Worm (Caenorhabditis elegans): Measurements from ENCODE around the gene uev-2.

The uev-2 gene

ce11 chrIII:5591668-5592149, 8.8 kb downstream of the uev-2 start, which contains the start of the genes ddx-15 and ucr-1 (continued):
- peak; percentile 45 for TF ChIP-seq dsc-1 (tag; optimal IDR thresholded peaks at IDR 0.05)
- TF ChIP-seq aly-2 (tag; optimal IDR thresholded peaks at IDR 0.05), result no peak
- peak; percentile 43 for TF ChIP-seq fos-1 (tag; optimal IDR thresholded peaks at IDR 0.05)
- TF ChIP-seq nhr-76 (tag; optimal IDR thresholded peaks at IDR 0.05), result no peak
- no peak for TF ChIP-seq elt-3 (tag; optimal IDR thresholded peaks at IDR 0.05)
- TF ChIP-seq rnt-1 (tag; optimal IDR thresholded peaks at IDR 0.05), result peak; percentile 73
- no peak for TF ChIP-seq lin-39 (tag; optimal IDR thresholded peaks at IDR 0.05)
- TF ChIP-seq swsn-7 (tag; optimal IDR thresholded peaks at IDR 0.05), result peak; percentile 66
- no peak for TF ChIP-seq tlp-1 (tag; optimal IDR thresholded peaks at IDR 0.05)
- no peak for TF ChIP-seq mep-1 (tag; optimal IDR thresholded peaks at IDR 0.05)
- no peak for TF ChIP-seq zip-4 (GFP tag; optimal IDR thresholded peaks at IDR 0.05)
- TF ChIP-seq nhr-11 (tag; optimal IDR thresholded peaks at IDR 0.05), result no peak
- TF ChIP-seq egl-27 (tag; optimal IDR thresholded peaks at IDR 0.05), result no peak
- TF ChIP-seq mdl-1 (tag; optimal IDR thresholded peaks at IDR 0.05), result peak in 1 of 2 experiments; percentile 46
- peak; percentile 61 for TF ChIP-seq lin-15B (tag; optimal IDR thresholded peaks at IDR 0.05)
- no peak for TF ChIP-seq fkh-10 (GFP tag; optimal IDR thresholded peaks at IDR 0.05)
- TF ChIP-seq hpl-2 (GFP tag; optimal IDR thresholded peaks at IDR 0.05), result no peak
- TF ChIP-seq hlh-4 (tag; optimal IDR thresholded peaks at IDR 0.05), result no peak
- TF ChIP-seq irx-1 (tag; optimal IDR thresholded peaks at IDR 0.05), result peak; percentile 42
- TF ChIP-seq egl-13 (tag; optimal IDR thresholded peaks at IDR 0.05), result peak; percentile 8
- peak; percentile 75 for TF ChIP-seq lin-14 (GFP tag; optimal IDR thresholded peaks at IDR 0.05)
- no peak for TF ChIP-seq pag-3 (tag; optimal IDR thresholded peaks at IDR 0.05; ENCODE audit: borderline replicate concordance, insufficient read depth)
- no peak for TF ChIP-seq Y116A8C.19 (tag; optimal IDR thresholded peaks at IDR 0.05; ENCODE audit: borderline replicate concordance)
- TF ChIP-seq aha-1 (tag; optimal IDR thresholded peaks at IDR 0.05), result no peak
- TF ChIP-seq unc-98 (GFP tag; IDR thresholded peaks at IDR 0.05), result no peak
- peak; percentile 1 to 79 (median 37) for TF ChIP-seq ceh-82 (tag; optimal IDR thresholded peaks at IDR 0.05)
- no peak for TF ChIP-seq unc-30 (tag; optimal IDR thresholded peaks at IDR 0.05)
- TF ChIP-seq ces-1 (GFP tag; optimal IDR thresholded peaks at IDR 0.05), result no peak
- peak; percentile 15 for TF ChIP-seq pax-3 (tag; optimal IDR thresholded peaks at IDR 0.05)
- no peak for TF ChIP-seq sup-37 (GFP tag; optimal IDR thresholded peaks at IDR 0.05)
- no peak for TF ChIP-seq C34B4.2 (tag; optimal IDR thresholded peaks at IDR 0.05)
- peak; percentile 51 for TF ChIP-seq nhr-77 (tag; optimal IDR thresholded peaks at IDR 0.05)
- peak; percentile 78 for TF ChIP-seq snu-23 (GFP tag; optimal IDR thresholded peaks at IDR 0.05)
- peak; percentile 22 for TF ChIP-seq jun-1 (tag; optimal IDR thresholded peaks at IDR 0.05)
- no peak for TF ChIP-seq ets-5 (GFP tag; IDR thresholded peaks at IDR 0.05)

- TF ChIP-seq efl-3 (GFP tag; optimal IDR thresholded peaks at IDR 0.05), result no peak
- no peak for TF ChIP-seq nhr-76 (tag; optimal IDR thresholded peaks at IDR 0.05)
- no peak for TF ChIP-seq unc-86 (tag; optimal IDR thresholded peaks at IDR 0.05)
- TF ChIP-seq rnt-1 (tag; optimal IDR thresholded peaks at IDR 0.05), result peak; percentile 12
- no peak for TF ChIP-seq Y116A8C.19 (tag; optimal IDR thresholded peaks at IDR 0.05; ENCODE audit: borderline replicate concordance)
- no peak for TF ChIP-seq ceh-88 (GFP tag; IDR thresholded peaks at IDR 0.05)
- no peak for TF ChIP-seq tlp-1 (tag; optimal IDR thresholded peaks at IDR 0.05)
- peak in 1 of 2 experiments; percentile 25 for TF ChIP-seq lin-35 (GFP tag; optimal IDR thresholded peaks at IDR 0.05)
- TF ChIP-seq nhr-90 (tag; optimal IDR thresholded peaks at IDR 0.05; ENCODE audit: poor library complexity), result peak; percentile 23
- no peak for TF ChIP-seq ztf-11 (tag; optimal IDR thresholded peaks at IDR 0.05)
- TF ChIP-seq mdl-1 (tag; optimal IDR thresholded peaks at IDR 0.05), result no peak
- no peak for TF ChIP-seq ama-1 (optimal IDR thresholded peaks at IDR 0.05)
- TF ChIP-seq elt-2 (tag; optimal IDR thresholded peaks at IDR 0.05), result no peak
- no peak for TF ChIP-seq xbp-1 (tag; optimal IDR thresholded peaks at IDR 0.05)
- no peak for TF ChIP-seq C04F5.9 (tag; optimal IDR thresholded peaks at IDR 0.05)
- no peak for TF ChIP-seq unc-98 (GFP tag; IDR thresholded peaks at IDR 0.05)
- no peak for TF ChIP-seq ets-5 (GFP tag; IDR thresholded peaks at IDR 0.05)
- no peak for TF ChIP-seq nhr-237 (tag; optimal IDR thresholded peaks at IDR 0.05)
- TF ChIP-seq egl-13 (tag; optimal IDR thresholded peaks at IDR 0.05), result no peak
- no peak for TF ChIP-seq F16B12.6 (tag; optimal IDR thresholded peaks at IDR 0.05)
- TF ChIP-seq C34B4.2 (tag; optimal IDR thresholded peaks at IDR 0.05), result no peak
- TF ChIP-seq nhr-20 (tag; optimal IDR thresholded peaks at IDR 0.05), result peak; percentile 36
- TF ChIP-seq fkh-10 (GFP tag; optimal IDR thresholded peaks at IDR 0.05), result no peak
- TF ChIP-seq fkh-8 (tag; optimal IDR thresholded peaks at IDR 0.05), result no peak
- no peak for TF ChIP-seq dpl-1 (GFP tag; optimal IDR thresholded peaks at IDR 0.05)
- TF ChIP-seq lir-3 (tag; optimal IDR thresholded peaks at IDR 0.05; ENCODE audit: poor library complexity), result no peak
- TF ChIP-seq ces-1 (GFP tag; optimal IDR thresholded peaks at IDR 0.05), result no peak
- no peak for TF ChIP-seq jun-1 (tag; optimal IDR thresholded peaks at IDR 0.05)
These were observed 11.4 kb downstream of the uev-2 start for ce11 chrIII:5594350-5594749.
